Worm (Caenorhabditis elegans) whole organism, L3 larva: Measurements from ENCODE around the gene set-1.

Experiments
- R02D3.7 ChIP-seq: fragments of 150-350 bp; optimal IDR thresholded peaks from 2 replicates; lab custom pipeline; 2014; ENCODE audit warnings: missing biosample characterization, missing genetic modification characterization
- ZK546.5 ChIP-seq: sonication (generic microtip); optimal IDR thresholded peaks from 2 replicates; lab custom pipeline; 2017; ENCODE audit warnings: missing biosample characterization, missing genetic modification characterization
- aly-2 ChIP-seq: fragments of 150-350 bp; optimal IDR thresholded peaks from 2 replicates; lab custom pipeline; 2014; ENCODE audit warnings: missing biosample characterization, missing genetic modification characterization
- ama-1 ChIP-seq: fragments of 150-350 bp; optimal IDR thresholded peaks from 2 replicates; lab custom pipeline; 2018
- ceh-28 ChIP-seq: fragments of 150-350 bp; optimal IDR thresholded peaks from 2 replicates; lab custom pipeline; 2014; ENCODE audit warnings: missing biosample characterization, missing genetic modification reagents, missing genetic modification characterization
- ceh-9 ChIP-seq: sonication (generic microtip); optimal IDR thresholded peaks from 2 replicates; lab custom pipeline; 2018; ENCODE audit warnings: missing biosample characterization, missing genetic modification characterization
- daf-12 ChIP-seq: fragments of 150-350 bp; optimal IDR thresholded peaks from 2 replicates; lab custom pipeline; 2014; ENCODE audit warnings: missing biosample characterization, missing genetic modification reagents, missing genetic modification characterization
- egl-5 ChIP-seq: fragments of 150-350 bp; optimal IDR thresholded peaks from 2 replicates; lab custom pipeline; 2017; ENCODE audit warnings: missing biosample characterization, missing genetic modification reagents, missing genetic modification characterization, inconsistent platforms
- elt-1 ChIP-seq: fragments of 150-350 bp; optimal IDR thresholded peaks from 2 replicates; lab custom pipeline; 2014; ENCODE audit warnings: missing biosample characterization, missing genetic modification characterization
- elt-2 ChIP-seq: sonication (generic microtip); optimal IDR thresholded peaks from 2 replicates; lab custom pipeline; 2016; ENCODE audit warnings: missing genetic modification reagents, mild to moderate bottlenecking, missing genetic modification characterization, missing compliant biosample characterization
- elt-3 ChIP-seq, 3 experiments: fragments of 150-350 bp in 1 of 3; sonication (generic microtip) in 2 of 3; optimal IDR thresholded peaks; 2 replicates in 2 of 3; 4 replicates in 1 of 3; lab custom pipeline; 2014 to 2017; ENCODE audit warnings: missing biosample characterization in 3 of 3, missing genetic modification characterization in 3 of 3
- fkh-10 ChIP-seq: sonication (generic microtip); optimal IDR thresholded peaks from 2 replicates; lab custom pipeline; 2017; ENCODE audit warnings: missing biosample characterization, missing genetic modification reagents, missing genetic modification characterization
- fos-1 ChIP-seq: fragments of 150-350 bp; optimal IDR thresholded peaks from 2 replicates; lab custom pipeline; 2014; ENCODE audit warnings: missing biosample characterization, missing genetic modification characterization
- hmg-11 ChIP-seq: sonication (generic microtip); optimal IDR thresholded peaks from 2 replicates; lab custom pipeline; 2016; ENCODE audit warnings: missing genetic modification characterization, missing compliant biosample characterization
- jun-1 ChIP-seq: fragments of 150-350 bp; optimal IDR thresholded peaks from 2 replicates; lab custom pipeline; 2014; ENCODE audit warnings: missing biosample characterization, missing genetic modification reagents, missing genetic modification characterization
- lin-15B ChIP-seq: fragments of 150-350 bp; optimal IDR thresholded peaks from 2 replicates; lab custom pipeline; 2014; ENCODE audit warnings: missing biosample characterization, missing genetic modification characterization
- lsy-12 ChIP-seq: sonication (generic microtip); optimal IDR thresholded peaks from 2 replicates; lab custom pipeline; 2016; ENCODE audit warnings: mild to moderate bottlenecking, missing genetic modification characterization, missing compliant biosample characterization
- mdl-1 ChIP-seq: fragments of 150-350 bp; optimal IDR thresholded peaks from 2 replicates; lab custom pipeline; 2014; ENCODE audit warnings: missing biosample characterization, missing genetic modification characterization
- mml-1 ChIP-seq: fragments of 150-350 bp; sonication (generic microtip); optimal IDR thresholded peaks from 3 replicates; lab custom pipeline; 2014; ENCODE audit warnings: missing biosample characterization, missing genetic modification characterization
- nfya-1 ChIP-seq: sonication (generic microtip); optimal IDR thresholded peaks from 2 replicates; lab custom pipeline; 2017; ENCODE audit warnings: missing genetic modification characterization, mild to moderate bottlenecking, missing compliant biosample characterization, antibody characterized with exemption, moderate library complexity; ENCODE audit not compliant: insufficient read depth
- nhr-11 ChIP-seq: fragments of 150-350 bp; optimal IDR thresholded peaks from 2 replicates; lab custom pipeline; 2014; ENCODE audit warnings: missing biosample characterization, missing genetic modification characterization
- nhr-12 ChIP-seq: fragments of 150-350 bp; optimal IDR thresholded peaks from 2 replicates; lab custom pipeline; 2014; ENCODE audit warnings: missing biosample characterization, missing genetic modification characterization
- nhr-23 ChIP-seq: fragments of 150-350 bp; optimal IDR thresholded peaks from 2 replicates; lab custom pipeline; 2014; ENCODE audit warnings: missing biosample characterization, missing genetic modification reagents, missing genetic modification characterization
- nhr-237 ChIP-seq: fragments of 150-350 bp; optimal IDR thresholded peaks from 2 replicates; lab custom pipeline; 2014; ENCODE audit warnings: missing biosample characterization, missing genetic modification characterization
- nhr-25 ChIP-seq: sonication (generic microtip); optimal IDR thresholded peaks from 2 replicates; lab custom pipeline; 2017; ENCODE audit warnings: missing biosample characterization, missing genetic modification characterization
- nhr-28 ChIP-seq: fragments of 150-350 bp; optimal IDR thresholded peaks from 2 replicates; lab custom pipeline; 2014; ENCODE audit warnings: missing biosample characterization, missing genetic modification characterization
- nhr-43 ChIP-seq: sonication (generic microtip); optimal IDR thresholded peaks from 2 replicates; lab custom pipeline; 2016; ENCODE audit warnings: mild to moderate bottlenecking, missing genetic modification characterization, missing compliant biosample characterization; ENCODE audit not compliant: poor library complexity, severe bottlenecking
- nhr-76 ChIP-seq: fragments of 150-350 bp; sonication (generic microtip); optimal IDR thresholded peaks from 5 replicates; lab custom pipeline; 2014; ENCODE audit warnings: missing biosample characterization, missing genetic modification characterization
- nhr-77 ChIP-seq: fragments of 150-350 bp; optimal IDR thresholded peaks from 2 replicates; lab custom pipeline; 2014; ENCODE audit warnings: missing biosample characterization, missing genetic modification characterization
- pha-4 ChIP-seq: fragments of 150-350 bp; optimal IDR thresholded peaks from 2 replicates; lab custom pipeline; 2014; ENCODE audit warnings: missing biosample characterization, missing genetic modification reagents, missing genetic modification characterization
- pqm-1 ChIP-seq: fragments of 150-350 bp; optimal IDR thresholded peaks from 2 replicates; lab custom pipeline; 2017; ENCODE audit warnings: missing biosample characterization, missing genetic modification characterization, inconsistent platforms
- skn-1 ChIP-seq: fragments of 150-350 bp; optimal IDR thresholded peaks from 2 replicates; lab custom pipeline; 2014; ENCODE audit warnings: missing biosample characterization, missing genetic modification characterization
- snpc-4 ChIP-seq: fragments of 150-350 bp; optimal IDR thresholded peaks from 2 replicates; lab custom pipeline; 2014; ENCODE audit warnings: missing biosample characterization, missing genetic modification characterization
- tbx-2 ChIP-seq: sonication (generic microtip); optimal IDR thresholded peaks from 2 replicates; lab custom pipeline; 2016; ENCODE audit warnings: mild to moderate bottlenecking, missing genetic modification characterization, missing compliant biosample characterization
- unc-39 ChIP-seq: sonication (generic microtip); optimal IDR thresholded peaks from 4 replicates; lab custom pipeline; 2017; ENCODE audit warnings: missing biosample characterization, missing genetic modification characterization
- unc-62 ChIP-seq: fragments of 150-350 bp; sonication (generic microtip); optimal IDR thresholded peaks from 4 replicates; lab custom pipeline; 2014; ENCODE audit warnings: missing biosample characterization, missing genetic modification reagents, missing genetic modification characterization
- zag-1 ChIP-seq: fragments of 150-350 bp; optimal IDR thresholded peaks from 2 replicates; lab custom pipeline; 2014; ENCODE audit warnings: missing biosample characterization, missing genetic modification characterization
- ztf-11 ChIP-seq: fragments of 150-350 bp; optimal IDR thresholded peaks from 2 replicates; lab custom pipeline; 2014; ENCODE audit warnings: missing biosample characterization, missing genetic modification characterization
- ztf-4 ChIP-seq: fragments of 150-350 bp; optimal IDR thresholded peaks from 2 replicates; lab custom pipeline; 2014; ENCODE audit warnings: missing biosample characterization, missing genetic modification characterization

set-1 gene

DNA sequence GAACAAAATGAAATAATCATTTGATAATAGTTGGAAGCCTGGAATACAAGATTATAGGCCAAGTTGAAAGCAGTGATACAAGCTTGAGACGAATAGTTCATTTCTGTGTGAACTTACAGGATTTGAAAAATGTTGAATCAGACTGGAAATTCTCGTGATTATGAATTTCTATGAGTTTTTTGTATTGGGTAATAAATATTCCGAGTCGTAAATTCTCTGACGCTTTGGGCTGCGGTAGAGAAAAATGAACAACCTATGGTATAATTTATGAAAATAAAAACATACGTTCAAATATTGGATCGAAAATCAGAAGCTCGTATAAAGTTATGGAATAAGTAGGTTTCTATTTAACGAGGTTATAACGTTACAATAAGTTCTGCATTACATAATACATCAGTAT lies 40.6 kb upstream of the set-1 start, which contains the start of gene srb-11:
Gene srb-11, minus strand, starts transcription at position 101 of the 400 bp plus-strand sequence.
- TF ChIP-seq fos-1 (tag; lab: Kevin White, UChicago) = no peak
- no peak for TF ChIP-seq pqm-1 (tag; lab: Kevin White, UChicago)
- no peak for TF ChIP-seq lin-15B (tag; lab: Kevin White, UChicago)
- TF ChIP-seq daf-12 = no peak
- TF ChIP-seq nhr-237 (tag; lab: Kevin White, UChicago) = no peak
- TF ChIP-seq ZK546.5 (tag; lab: Kevin White, UChicago) = no peak
- no peak for TF ChIP-seq nfya-1 (tag; lab: Kevin White, UChicago)
- no peak for TF ChIP-seq unc-62
- no peak for TF ChIP-seq mdl-1
- no peak for TF ChIP-seq nhr-25 (tag; lab: Kevin White, UChicago)
- no peak for TF ChIP-seq lsy-12
- TF ChIP-seq fkh-10 (GFP tag; lab: Kevin White, UChicago) = no peak
- TF ChIP-seq elt-3 (tag; optimal IDR thresholded peaks at IDR 0.05; lab: Kevin White, UChicago) = no peak
- TF ChIP-seq elt-1 (tag; lab: Kevin White, UChicago) = no peak
- TF ChIP-seq hmg-11 (tag; lab: Kevin White, UChicago) = no peak
- TF ChIP-seq nhr-43 (tag; lab: Kevin White, UChicago) = no peak
- TF ChIP-seq elt-2 (tag; lab: Kevin White, UChicago) = no peak

DNA sequence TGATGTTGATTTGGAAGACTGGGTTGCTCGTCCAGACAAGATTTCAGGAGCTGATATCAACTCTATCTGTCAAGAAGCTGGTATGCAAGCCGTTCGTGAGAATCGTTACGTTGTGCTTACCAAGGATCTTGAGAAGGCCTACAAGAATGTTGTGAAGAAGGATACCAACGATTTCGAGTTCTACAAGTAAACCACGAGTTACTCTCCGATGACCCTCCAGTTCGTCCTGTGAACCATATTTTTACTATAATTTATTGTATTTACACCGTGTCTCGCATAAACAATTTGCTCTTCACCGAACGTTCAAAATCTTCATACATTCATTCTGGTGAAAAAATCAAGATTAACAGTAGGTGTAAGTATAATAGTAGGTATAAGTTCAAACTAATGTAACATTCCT lies 38.8 kb upstream of the set-1 start:
- TF ChIP-seq lin-15B (tag; lab: Kevin White, UChicago) = no peak
- TF ChIP-seq nhr-23 (tag; lab: Kevin White, UChicago) = no peak
- no peak for TF ChIP-seq fos-1 (tag; lab: Kevin White, UChicago)

DNA sequence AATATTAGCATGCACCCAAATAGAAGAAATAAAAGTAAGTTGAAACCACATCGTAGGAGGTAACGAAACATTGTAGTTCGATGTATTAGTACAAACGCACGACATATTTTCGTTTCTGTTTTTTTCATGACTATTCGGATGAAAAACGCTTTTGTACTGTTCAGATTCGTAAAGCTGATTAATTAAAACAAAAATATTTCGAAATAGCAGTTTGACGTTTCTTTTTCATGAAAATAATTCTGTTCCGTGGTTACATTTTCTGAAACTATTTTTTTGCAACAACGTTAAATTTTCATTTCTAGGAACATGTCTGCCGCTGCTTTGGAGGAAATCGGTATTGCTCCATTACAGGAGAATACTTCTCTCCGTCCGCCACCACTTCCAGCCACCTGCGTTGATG lies 37.3 kb upstream of the set-1 start, which contains the start of gene rpt-3:
Gene rpt-3, plus strand, starts transcription at position 301 of the 400 bp plus-strand sequence.
- TF ChIP-seq daf-12 (no peak), nfya-1 (tag; lab: Kevin White, UChicago) (no peak)
- TF ChIP-seq, all 47 proteins: peak for 0

DNA sequence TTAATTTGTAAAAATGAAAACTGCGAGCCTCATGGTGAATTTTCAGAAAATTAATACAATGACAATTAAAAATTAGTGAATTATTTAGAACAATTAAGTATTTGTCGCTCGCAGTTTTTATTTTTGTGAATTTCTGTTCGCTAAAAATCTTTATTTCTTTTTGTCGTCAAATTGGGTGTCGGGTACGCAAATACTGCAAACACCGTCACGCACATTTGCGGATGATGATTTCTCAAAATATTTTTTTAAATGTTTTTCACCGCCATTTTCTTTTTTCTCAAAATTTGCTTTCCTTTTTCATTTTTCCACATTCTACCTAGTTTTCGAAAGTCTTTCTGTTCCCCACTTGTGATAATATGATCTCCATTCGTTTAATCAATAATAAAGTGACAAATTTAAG lies 36.7 kb upstream of the set-1 start:
- TF ChIP-seq ama-1 (lab: Kevin White, UChicago) (no peak), nhr-237 (tag; lab: Kevin White, UChicago) (no peak), ztf-4 (tag; lab: Kevin White, UChicago) (no peak), fos-1 (tag; lab: Kevin White, UChicago) (no peak), skn-1 (peak; percentile 98), nhr-43 (tag; lab: Kevin White, UChicago) (peak; percentile 24), nhr-76 (tag; lab: Kevin White, UChicago) (no peak), pqm-1 (tag; lab: Kevin White, UChicago) (no peak), elt-2 (tag; lab: Kevin White, UChicago) (peak; percentile 13), nhr-11 (no peak), nhr-12 (no peak), snpc-4 (tag; lab: Kevin White, UChicago) (peak; percentile 7), pha-4 (tag; lab: Kevin White, UChicago) (peak; percentile 58), unc-62 (no peak), aly-2 (tag; lab: Kevin White, UChicago) (no peak), elt-1 (tag; lab: Kevin White, UChicago) (no peak), egl-5 (no peak), jun-1 (tag; lab: Kevin White, UChicago) (no peak), nfya-1 (tag; lab: Kevin White, UChicago) (peak; percentile 62), ceh-9 (tag; lab: Kevin White, UChicago) (no peak), lsy-12 (no peak), R02D3.7 (tag; lab: Kevin White, UChicago) (peak; percentile 10), ceh-28 (tag; lab: Kevin White, UChicago) (no peak), nhr-23 (tag; lab: Kevin White, UChicago) (peak; percentile 41), nhr-77 (no peak), fkh-10 (GFP tag; lab: Kevin White, UChicago) (no peak), hmg-11 (tag; lab: Kevin White, UChicago) (no peak), ztf-11 (tag; lab: Kevin White, UChicago) (no peak), tbx-2 (tag; lab: Kevin White, UChicago) (no peak), nhr-25 (tag; lab: Kevin White, UChicago) (no peak), zag-1 (no peak), mml-1 (tag; lab: Kevin White, UChicago) (no peak), lin-15B (tag; lab: Kevin White, UChicago) (peak; percentile 39), unc-39 (tag; lab: Kevin White, UChicago) (no peak), daf-12 (no peak), ZK546.5 (tag; lab: Kevin White, UChicago) (no peak), nhr-28 (tag; lab: Kevin White, UChicago) (no peak), mdl-1 (no peak)
